Worm (Caenorhabditis elegans): ENCODE measurements around the gene dhs-21.

dhs-21 gene

DNA sequence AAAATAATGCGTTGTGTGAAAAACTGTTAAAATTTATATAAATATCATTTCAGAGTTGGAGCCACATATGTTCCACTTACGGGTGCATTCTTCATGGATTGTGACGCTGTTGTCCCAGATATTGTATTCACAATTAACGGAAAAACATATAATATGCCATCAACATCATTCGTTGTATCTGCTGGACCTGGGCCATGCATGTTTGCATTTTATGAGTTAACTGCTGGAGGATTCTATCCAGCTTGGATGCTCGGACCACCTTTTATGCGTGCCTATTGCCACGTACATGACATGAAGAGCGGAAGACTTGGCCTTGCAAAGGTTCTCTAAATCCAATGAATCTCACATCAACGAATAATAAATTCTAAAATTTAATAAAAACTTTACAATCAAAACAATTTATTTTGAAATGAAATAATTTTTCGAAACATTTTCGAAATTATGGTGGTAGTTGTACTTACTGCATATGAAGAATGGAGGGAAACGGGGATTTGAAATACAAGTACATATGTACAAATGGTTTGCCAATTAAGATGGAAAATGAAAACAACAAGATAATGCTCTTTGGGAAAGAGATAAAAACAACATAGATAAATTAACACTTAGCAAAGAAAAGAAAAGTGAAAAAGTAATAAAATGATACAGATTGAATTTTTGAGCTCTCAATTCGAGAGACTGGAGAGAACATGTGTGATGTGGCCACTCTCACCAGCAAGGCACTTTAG is 10.5 kb upstream of the dhs-21 start (continued):
- no peak for TF ChIP-seq daf-19 (GFP tag; conservative IDR thresholded peaks at IDR 0.05)
- no peak for TF ChIP-seq daf-8 (GFP tag; IDR thresholded peaks at IDR 0.05)
- peak; percentile 28 for TF ChIP-seq pqm-1 (tag; optimal IDR thresholded peaks at IDR 0.05)
- peak; percentile 69 for TF ChIP-seq mes-2 (tag; optimal IDR thresholded peaks at IDR 0.05; ENCODE audit: poor library complexity, severe bottlenecking)
- no peak for TF ChIP-seq zip-11 (GFP tag; IDR thresholded peaks at IDR 0.05)
- TF ChIP-seq nhr-10 (tag; optimal IDR thresholded peaks at IDR 0.05): peak; percentile 29

DNA sequence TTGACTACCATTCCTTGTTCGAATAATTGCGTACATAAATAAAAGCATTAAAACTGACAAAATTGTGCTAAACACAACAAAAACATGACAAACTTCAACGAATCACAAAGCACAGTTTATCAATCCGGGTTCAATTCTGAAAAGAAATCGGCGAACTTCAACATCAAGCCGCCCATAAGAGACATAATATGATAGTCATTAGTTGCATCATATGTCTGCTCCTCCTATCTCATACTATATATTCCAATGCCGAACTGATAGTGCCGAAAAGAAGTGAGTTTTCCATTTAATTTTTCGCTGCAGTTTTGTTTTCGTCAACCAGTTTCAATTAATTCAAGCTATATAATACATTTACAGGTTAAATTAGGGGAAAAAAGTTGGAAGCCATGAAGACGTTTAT is 8.2 kb upstream of the dhs-21 start, which contains the start of gene hrg-7:
TSS of gene hrg-7 (plus strand) at position 358 of the 400 bp plus-strand sequence.
- TF ChIP-seq dve-1 (tag; optimal IDR thresholded peaks at IDR 0.05; ENCODE audit: insufficient read depth): peak; percentile 64
- TF ChIP-seq lsy-2 (tag; optimal IDR thresholded peaks at IDR 0.05): peak in 1 of 2 experiments; percentile 10
- no peak for TF ChIP-seq daf-19 (GFP tag; conservative IDR thresholded peaks at IDR 0.05)
- TF ChIP-seq nhr-6 (tag; optimal IDR thresholded peaks at IDR 0.05): peak; percentile 40
- TF ChIP-seq nhr-28 (tag; optimal IDR thresholded peaks at IDR 0.05): peak; percentile 69
- peak; percentile 10 for TF ChIP-seq mep-1 (tag; optimal IDR thresholded peaks at IDR 0.05)
- TF ChIP-seq R02D3.7 (tag; optimal IDR thresholded peaks at IDR 0.05): no peak
- TF ChIP-seq ztf-7 (tag; optimal IDR thresholded peaks at IDR 0.05): peak; percentile 96
- no peak for TF ChIP-seq madf-9 (GFP tag; conservative IDR thresholded peaks at IDR 0.05)
- no peak for TF ChIP-seq skn-1 (tag; optimal IDR thresholded peaks at IDR 0.05)
- no peak for TF ChIP-seq madf-5 (GFP tag; IDR thresholded peaks at IDR 0.05)
- TF ChIP-seq lin-39 (tag; optimal IDR thresholded peaks at IDR 0.05): no peak
- no peak for TF ChIP-seq attf-4 (tag; optimal IDR thresholded peaks at IDR 0.05)
- no peak for TF ChIP-seq mdl-1 (tag; optimal IDR thresholded peaks at IDR 0.05)
- TF ChIP-seq mxl-3 (GFP tag; optimal IDR thresholded peaks at IDR 0.05): no peak
- peak; percentile 81 for TF ChIP-seq pqm-1 (tag; optimal IDR thresholded peaks at IDR 0.05)
- peak; percentile 51 for TF ChIP-seq hlh-11 (tag; optimal IDR thresholded peaks at IDR 0.05)
- TF ChIP-seq daf-16 (GFP tag; optimal IDR thresholded peaks at IDR 0.05): no peak
- TF ChIP-seq daf-16 (tag; optimal IDR thresholded peaks at IDR 0.05): peak; percentile 63
- TF ChIP-seq dmd-6 (GFP tag; IDR thresholded peaks at IDR 0.05): peak; percentile 39; the same call in 1 of the 2 replicates

ce11 chrV:12736166-12736753 is 2.8 kb upstream of the dhs-21 start, which contains the start of gene cky-1:
Gene cky-1, plus strand, starts transcription at chrV:12736703.
- peak; percentile 58; the same call in 1 of the 2 replicates for TF ChIP-seq set-16 (GFP tag; IDR thresholded peaks at IDR 0.05)
- no peak for TF ChIP-seq daf-8 (GFP tag; IDR thresholded peaks at IDR 0.05)
- TF ChIP-seq daf-19 (GFP tag; conservative IDR thresholded peaks at IDR 0.05): 0 out of 2 replicates have a peak, but pooled peaks have one; percentile 59
- peak; percentile 8 for TF ChIP-seq hlh-11 (tag; optimal IDR thresholded peaks at IDR 0.05)

- no peak for TF ChIP-seq nhr-102 (tag; optimal IDR thresholded peaks at IDR 0.05)
- TF ChIP-seq dve-1 (tag; optimal IDR thresholded peaks at IDR 0.05; ENCODE audit: insufficient read depth): peak; percentile 42
- peak; percentile 58 for TF ChIP-seq pqm-1 (tag; optimal IDR thresholded peaks at IDR 0.05)
- TF ChIP-seq nhr-77 (tag; optimal IDR thresholded peaks at IDR 0.05): peak; percentile 55
- TF ChIP-seq Y48G9A.11 (GFP tag; IDR thresholded peaks at IDR 0.05): no peak
- no peak for TF ChIP-seq daf-16 (GFP tag; optimal IDR thresholded peaks at IDR 0.05)
- peak; percentile 56 for TF ChIP-seq daf-16 (tag; optimal IDR thresholded peaks at IDR 0.05)
- TF ChIP-seq nhr-28 (tag; optimal IDR thresholded peaks at IDR 0.05): peak; percentile 61
- TF ChIP-seq hlh-11 (tag; optimal IDR thresholded peaks at IDR 0.05): peak; percentile 19
- no peak for TF ChIP-seq pha-4 (GFP tag; IDR thresholded peaks at IDR 0.05)
- no peak for TF ChIP-seq pha-4 (tag; optimal IDR thresholded peaks at IDR 0.05)
Observed at ce11 chrV:12732734-12733133, 711 bp downstream of the dhs-21 start.

DNA sequence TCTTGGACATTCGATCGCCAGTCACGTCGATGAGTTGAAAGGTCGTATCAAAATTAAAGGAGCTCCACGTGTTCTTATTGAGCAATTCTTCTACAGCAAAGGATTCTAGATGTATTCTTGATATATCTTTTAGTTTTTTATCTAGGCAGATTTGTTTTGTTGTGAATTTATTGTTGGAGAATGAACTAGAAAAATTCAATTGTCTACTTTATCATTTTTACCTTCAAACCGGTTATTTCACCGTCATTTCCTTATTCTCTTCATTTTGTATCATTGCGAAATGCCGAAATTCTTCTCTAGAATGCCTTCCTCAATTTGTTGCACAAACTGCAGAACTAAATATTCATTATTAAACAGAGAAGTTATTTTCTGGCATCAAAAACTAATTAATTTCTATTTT is 4.2 kb downstream of the dhs-21 start, which contains the start of gene R11D1.10:
TSS of gene R11D1.10 (plus strand) at position 301 of the 400 bp plus-strand sequence.
- no peak for TF ChIP-seq nhr-28 (tag; optimal IDR thresholded peaks at IDR 0.05)
- TF ChIP-seq Y5F2A.4 (GFP tag; optimal IDR thresholded peaks at IDR 0.05): no peak
- no peak for TF ChIP-seq nhr-6 (tag; optimal IDR thresholded peaks at IDR 0.05)
- no peak for TF ChIP-seq lsy-2 (tag; optimal IDR thresholded peaks at IDR 0.05)
- TF ChIP-seq nhr-77 (tag; optimal IDR thresholded peaks at IDR 0.05): no peak
- no peak for TF ChIP-seq saeg-2 (GFP tag; IDR thresholded peaks at IDR 0.05)
- no peak for TF ChIP-seq cey-2 (tag; optimal IDR thresholded peaks at IDR 0.05; ENCODE audit: borderline replicate concordance, insufficient read depth)
- no peak for TF ChIP-seq nhr-48 (tag; optimal IDR thresholded peaks at IDR 0.05)
- no peak for TF ChIP-seq snpc-4 (tag; optimal IDR thresholded peaks at IDR 0.05)
- TF ChIP-seq Y105C5A.15 (GFP tag; IDR thresholded peaks at IDR 0.05): no peak
- TF ChIP-seq nhr-25 (tag; optimal IDR thresholded peaks at IDR 0.05; ENCODE audit: borderline replicate concordance, insufficient read depth): no peak

Measured in whole organism, L4 larva.